Worm (Caenorhabditis elegans) whole organism, early embryonic: ENCODE data around the gene B0432.10.
"Not testable (repeated sequence)": the region's sequence is repeated elsewhere in the genome, so short reads cannot be mapped to it uniquely, and the experiment has no call there.

Experiments
- B0310.2 ChIP-seq: sonication (generic microtip); optimal IDR thresholded peaks from 2 replicates; lab custom pipeline; 2016; ENCODE audit warnings: mild to moderate bottlenecking, missing genetic modification characterization, missing compliant biosample characterization
- F13C5.2 ChIP-seq: sonication (generic microtip); optimal IDR thresholded peaks from 2 replicates; lab custom pipeline; 2017; ENCODE audit warnings: mild to moderate bottlenecking, missing genetic modification characterization, inconsistent platforms, missing compliant biosample characterization
- aly-1 ChIP-seq: sonication (generic microtip); optimal IDR thresholded peaks from 2 replicates; lab custom pipeline; 2016; ENCODE audit warnings: missing genetic modification characterization, missing compliant biosample characterization
- ama-1 ChIP-seq: fragments of 150-350 bp; optimal IDR thresholded peaks from 2 replicates; lab custom pipeline; 2014
- ceh-13 ChIP-seq: fragments of 200-800 bp; sonication (Bioruptor generic); optimal IDR thresholded peaks from 2 replicates; lab custom pipeline; 2018; ENCODE audit warnings: mild to moderate bottlenecking, missing genetic modification characterization, missing compliant biosample characterization
- ceh-36 ChIP-seq: sonication (generic microtip); optimal IDR thresholded peaks from 2 replicates; lab custom pipeline; 2016; ENCODE audit warnings: missing genetic modification characterization, inconsistent platforms, missing compliant biosample characterization
- ets-7 ChIP-seq: sonication (generic microtip); optimal IDR thresholded peaks from 2 replicates; lab custom pipeline; 2016; ENCODE audit warnings: missing genotype, missing genetic modification characterization, missing compliant biosample characterization
- flt-1 ChIP-seq: fragments of 200-800 bp; sonication (Bioruptor generic); IDR thresholded peaks from 2 replicates; pipeline ENCODE4 v1.3.6; 2022; ENCODE audit warnings: missing genetic modification characterization, missing compliant biosample characterization
- hmbx-1 ChIP-seq: sonication (generic microtip); optimal IDR thresholded peaks from 2 replicates; lab custom pipeline; 2016; ENCODE audit warnings: mild to moderate bottlenecking, missing genetic modification characterization, missing compliant biosample characterization
- hmg-4 ChIP-seq: fragments of 200-800 bp; sonication (Bioruptor generic); optimal IDR thresholded peaks from 2 replicates; lab custom pipeline; 2018; ENCODE audit warnings: mild to moderate bottlenecking, missing genetic modification characterization, missing compliant biosample characterization
- hnd-1 ChIP-seq: sonication (generic microtip); optimal IDR thresholded peaks from 2 replicates; lab custom pipeline; 2016; ENCODE audit warnings: missing genetic modification characterization, missing compliant biosample characterization
- pes-1 ChIP-seq: fragments of 200-800 bp; sonication (Bioruptor generic); IDR thresholded peaks from 2 replicates; pipeline ENCODE4 v1.3.6; 2022; ENCODE audit warnings: missing genetic modification reagents, missing genetic modification characterization, missing compliant biosample characterization
- scrt-1 ChIP-seq: fragments of 200-800 bp; sonication (Bioruptor generic); IDR thresholded peaks from 2 replicates; pipeline ENCODE4 v1.3.6; 2022; ENCODE audit warnings: missing genetic modification characterization, missing compliant biosample characterization
- sea-1 ChIP-seq: fragments of 200-800 bp; sonication (Bioruptor generic); conservative IDR thresholded peaks from 2 replicates; pipeline ENCODE4 v1.3.6; 2022; ENCODE audit warnings: missing genetic modification characterization, missing compliant biosample characterization
- tbx-11 ChIP-seq: fragments of 200-800 bp; sonication (Bioruptor generic); IDR thresholded peaks from 2 replicates; pipeline ENCODE4 v1.3.6; 2022; ENCODE audit warnings: missing genetic modification characterization, missing compliant biosample characterization
- tbx-37 ChIP-seq: fragments of 200-800 bp; sonication (Bioruptor generic); conservative IDR thresholded peaks from 2 replicates; pipeline ENCODE4 v1.3.6; 2022; ENCODE audit warnings: missing genetic modification reagents, missing genetic modification characterization, missing compliant biosample characterization
- tra-4 ChIP-seq: sonication (generic microtip); optimal IDR thresholded peaks from 2 replicates; lab custom pipeline; 2017; ENCODE audit warnings: missing genetic modification characterization, missing compliant biosample characterization

Gene B0432.10

ce11 chrII:320783-321182, 34.7 kb upstream of the B0432.10 start:
- no peak for TF ChIP-seq flt-1 (GFP tag; lab: Robert Waterston, UW)
- no peak for TF ChIP-seq tbx-37
- no peak for TF ChIP-seq B0310.2 (tag; lab: Kevin White, UChicago)
- TF ChIP-seq ceh-13 = no peak
- TF ChIP-seq F13C5.2 (tag; lab: Kevin White, UChicago) = no peak
- TF ChIP-seq tra-4 (tag; lab: Kevin White, UChicago) = no peak
- no peak for TF ChIP-seq tbx-11 (GFP tag; lab: Robert Waterston, UW)

- TF ChIP-seq flt-1 (GFP tag; lab: Robert Waterston, UW) (no peak), aly-1 (tag; lab: Kevin White, UChicago) (no peak), ceh-13 (no peak), B0310.2 (tag; lab: Kevin White, UChicago) (no peak), pes-1 (GFP tag; lab: Robert Waterston, UW) (no peak), ceh-36 (tag; lab: Kevin White, UChicago) (no peak), tbx-11 (GFP tag; lab: Robert Waterston, UW) (no peak), hmg-4 (GFP tag; lab: Kevin White, UChicago) (no peak), ama-1 (lab: Kevin White, UChicago) (no peak), scrt-1 (GFP tag; lab: Robert Waterston, UW) (no peak), tra-4 (tag; lab: Kevin White, UChicago) (no peak), hmbx-1 (no peak), sea-1 (GFP tag; lab: Robert Waterston, UW) (no peak), ets-7 (tag; lab: Kevin White, UChicago) (no peak), F13C5.2 (tag; lab: Kevin White, UChicago) (no peak), tbx-37 (no peak)
Measured at ce11 chrII:319459-319858, 33.4 kb upstream of the B0432.10 start, which contains the start of gene far-7. TSS of gene far-7 (plus strand) at chrII:319789.

ce11 chrII:313540-313939, 27.5 kb upstream of the B0432.10 start:
- no peak for TF ChIP-seq hnd-1
- TF ChIP-seq F13C5.2 (tag; lab: Kevin White, UChicago) = no peak
- TF ChIP-seq hmg-4 (GFP tag; lab: Kevin White, UChicago) = no peak
- TF ChIP-seq tbx-11 (GFP tag; lab: Robert Waterston, UW) = no peak
- TF ChIP-seq B0310.2 (tag; lab: Kevin White, UChicago) = no peak
- no peak for TF ChIP-seq tbx-37
- no peak for TF ChIP-seq pes-1 (GFP tag; lab: Robert Waterston, UW)
- no peak for TF ChIP-seq flt-1 (GFP tag; lab: Robert Waterston, UW)
- TF ChIP-seq scrt-1 (GFP tag; lab: Robert Waterston, UW) = no peak
- no peak for TF ChIP-seq sea-1 (GFP tag; lab: Robert Waterston, UW)
- TF ChIP-seq aly-1 (tag; lab: Kevin White, UChicago) = no peak

- not testable (repeated sequence) for TF ChIP-seq hmg-4 (GFP tag; lab: Kevin White, UChicago); scrt-1 (GFP tag; lab: Robert Waterston, UW); aly-1 (tag; lab: Kevin White, UChicago)
Measured at ce11 chrII:312110-312509, 26.0 kb upstream of the B0432.10 start, which contains the start of gene mps-2. TSS of gene mps-2 (minus strand) at chrII:312210.

- TF ChIP-seq hnd-1 (no peak), ets-7 (tag; lab: Kevin White, UChicago) (no peak)
Measured at ce11 chrII:307154-307553, 21.1 kb upstream of the B0432.10 start, which contains the start of gene K01A2.4. TSS of gene K01A2.4 (plus strand) at chrII:307454.

ce11 chrII:305645-306044, 19.6 kb upstream of the B0432.10 start, which contains the start of gene col-69:
TSS of gene col-69 (minus strand) at chrII:305745.
- TF ChIP-seq hmbx-1 (no peak), aly-1 (tag; lab: Kevin White, UChicago) (no peak), tbx-11 (GFP tag; lab: Robert Waterston, UW) (no peak), scrt-1 (GFP tag; lab: Robert Waterston, UW) (no peak), F13C5.2 (tag; lab: Kevin White, UChicago) (no peak), ceh-13 (no peak), pes-1 (GFP tag; lab: Robert Waterston, UW) (no peak), hnd-1 (no peak), ama-1 (lab: Kevin White, UChicago) (no peak), tbx-37 (no peak)

- TF ChIP-seq tbx-37 (no peak), flt-1 (GFP tag; lab: Robert Waterston, UW) (no peak), hmg-4 (GFP tag; lab: Kevin White, UChicago) (no peak), F13C5.2 (tag; lab: Kevin White, UChicago) (no peak), sea-1 (GFP tag; lab: Robert Waterston, UW) (no peak), tbx-11 (GFP tag; lab: Robert Waterston, UW) (no peak), B0310.2 (tag; lab: Kevin White, UChicago) (no peak)
Measured at ce11 chrII:303927-304711, 18.0 kb upstream of the B0432.10 start.
